Worm (Caenorhabditis elegans) whole organism, L4/young adult: ENCODE data around the gene C48B4.7.

Source experiments
- dao-5 ChIP-seq: sonication (generic microtip); optimal IDR thresholded peaks from 2 replicates; lab custom pipeline; 2016; ENCODE audit warnings: missing genotype, missing genetic modification characterization, moderate library complexity, missing compliant biosample characterization
- him-1 ChIP-seq: sonication (generic microtip); optimal IDR thresholded peaks from 2 replicates; lab custom pipeline; 2016; ENCODE audit warnings: missing genotype, missing genetic modification reagents, missing genetic modification characterization, missing compliant biosample characterization

DNA sequence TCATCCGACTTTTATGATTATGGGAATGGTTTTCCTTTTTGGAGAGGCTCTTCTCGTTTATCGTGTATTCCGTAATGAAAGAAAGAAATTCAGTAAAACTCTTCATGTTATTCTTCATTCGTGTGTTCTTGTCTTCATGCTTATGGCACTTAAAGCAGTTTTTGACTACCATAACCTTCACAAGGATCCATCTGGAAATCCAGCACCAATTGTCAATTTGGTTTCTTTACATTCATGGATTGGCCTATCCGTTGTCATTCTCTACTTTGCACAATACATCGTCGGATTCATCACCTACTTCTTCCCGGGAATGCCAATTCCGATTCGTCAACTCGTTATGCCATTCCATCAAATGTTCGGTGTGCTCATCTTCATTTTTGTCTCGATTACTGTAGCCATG is 47.6 kb downstream of the C48B4.7 start:
- no peak for TF ChIP-seq dao-5 (tag; lab: Kevin White, UChicago)
- TF ChIP-seq him-1 (tag; lab: Kevin White, UChicago) = no peak
